Worm (Caenorhabditis elegans): ENCODE data around the gene F44F4.15.

DNA sequence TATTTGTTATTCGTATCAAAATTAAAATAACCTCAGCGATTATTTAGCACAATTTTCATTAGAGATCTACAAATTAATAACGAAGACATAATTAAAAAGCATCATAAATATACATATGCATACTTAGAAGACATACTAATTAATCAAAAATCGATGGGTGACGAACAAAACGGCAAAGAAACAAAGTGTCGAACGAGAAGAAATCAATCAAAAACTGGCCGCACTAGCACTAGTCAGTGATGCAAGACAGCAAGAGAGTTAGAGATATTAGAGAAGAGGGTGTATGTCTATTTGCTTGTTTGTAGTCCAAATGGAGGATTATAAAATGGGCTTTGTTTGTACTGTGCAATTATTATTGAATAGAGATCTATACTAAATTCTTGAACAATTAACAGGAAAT lies 32.4 kb downstream of the F44F4.15 start:
- no peak for TF ChIP-seq sea-1 (GFP tag; conservative IDR thresholded peaks at IDR 0.05)
- TF ChIP-seq ama-1 (optimal IDR thresholded peaks at IDR 0.05), result no peak
